Fruit fly (Drosophila melanogaster): ENCODE results near the gene CG14408.

CG14408 gene

dm6 chrX:14831713-14832561, at the start of gene CG14408:
TSS of gene CG14408 (minus strand) at chrX:14832033.
- TF ChIP-seq Dll (optimal IDR thresholded peaks at IDR 0.05) (no peak), usp (GFP tag; optimal IDR thresholded peaks at IDR 0.05) (no peak), EcR (GFP tag; optimal IDR thresholded peaks at IDR 0.05) (no peak), CG8478 (optimal IDR thresholded peaks at IDR 0.05) (no peak), pan (optimal IDR thresholded peaks at IDR 0.05) (no peak), psq (optimal IDR thresholded peaks at IDR 0.05) (no peak)

dm6 chrX:14878917-14879316, 47.1 kb upstream of the CG14408 start:
- no peak for TF ChIP-seq Dll (optimal IDR thresholded peaks at IDR 0.05)
- no peak for TF ChIP-seq pan (optimal IDR thresholded peaks at IDR 0.05)
- TF ChIP-seq EcR (GFP tag; optimal IDR thresholded peaks at IDR 0.05) = no peak
- TF ChIP-seq CG8478 (optimal IDR thresholded peaks at IDR 0.05) = no peak
- TF ChIP-seq psq (optimal IDR thresholded peaks at IDR 0.05) = no peak
- no peak for TF ChIP-seq usp (GFP tag; optimal IDR thresholded peaks at IDR 0.05)

dm6 chrX:14871028-14871427, 39.2 kb upstream of the CG14408 start, which contains the start of gene CG9518:
TSS of gene CG9518 (minus strand) at chrX:14871181.
- TF ChIP-seq CG8478 (optimal IDR thresholded peaks at IDR 0.05) (no peak), psq (optimal IDR thresholded peaks at IDR 0.05) (no peak), pan (optimal IDR thresholded peaks at IDR 0.05) (no peak), Dll (optimal IDR thresholded peaks at IDR 0.05) (no peak), usp (GFP tag; optimal IDR thresholded peaks at IDR 0.05) (no peak), EcR (GFP tag; optimal IDR thresholded peaks at IDR 0.05) (no peak)

DNA sequence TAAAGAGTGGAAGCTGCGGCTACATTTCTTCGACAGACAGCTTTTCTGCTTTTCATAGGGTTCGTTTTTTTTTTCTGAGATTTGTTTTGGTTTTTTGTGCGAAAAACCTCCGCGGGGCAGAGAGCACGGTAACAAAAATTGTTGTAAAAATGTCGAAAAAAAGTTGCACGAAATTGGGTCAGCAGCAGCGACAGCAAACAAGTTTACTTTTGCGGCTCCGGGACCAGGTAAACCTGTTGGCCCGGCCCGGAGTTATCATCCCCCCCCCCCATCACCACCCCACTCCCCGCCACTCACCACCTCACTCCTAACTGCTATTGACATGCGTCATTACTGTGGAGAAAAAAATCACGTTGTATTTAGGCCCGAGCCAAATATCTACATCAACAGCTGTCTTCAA, 36.6 kb upstream of the CG14408 start:
- no peak for TF ChIP-seq CG8478 (optimal IDR thresholded peaks at IDR 0.05)
- no peak for TF ChIP-seq usp (GFP tag; optimal IDR thresholded peaks at IDR 0.05)
- TF ChIP-seq Dll (optimal IDR thresholded peaks at IDR 0.05) = no peak

DNA sequence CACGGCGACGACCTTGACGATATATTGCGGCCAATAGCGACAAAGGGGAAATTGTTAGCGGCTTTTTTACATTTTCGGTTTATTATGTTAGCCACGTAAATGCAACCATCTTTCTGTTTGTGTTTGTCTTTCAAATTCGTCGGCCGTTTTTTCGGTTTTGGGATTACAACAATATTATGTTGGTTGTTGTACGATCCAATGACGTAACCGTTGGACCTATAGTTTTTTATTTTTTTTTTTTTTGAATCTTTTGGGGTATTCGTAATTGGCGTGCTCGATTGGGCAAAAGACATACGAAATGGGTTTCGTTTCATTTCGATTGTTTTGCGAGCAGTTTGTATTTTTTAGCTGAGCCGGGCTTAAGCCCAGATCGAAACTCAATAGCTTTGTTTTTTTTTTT, 35.1 kb upstream of the CG14408 start:
- no peak for TF ChIP-seq EcR (GFP tag; optimal IDR thresholded peaks at IDR 0.05)
- TF ChIP-seq pan (optimal IDR thresholded peaks at IDR 0.05) = no peak
- TF ChIP-seq usp (GFP tag; optimal IDR thresholded peaks at IDR 0.05) = no peak
- TF ChIP-seq Dll (optimal IDR thresholded peaks at IDR 0.05) = no peak
- TF ChIP-seq psq (optimal IDR thresholded peaks at IDR 0.05) = no peak
- no peak for TF ChIP-seq CG8478 (optimal IDR thresholded peaks at IDR 0.05)

dm6 chrX:14862494-14862893, 30.7 kb upstream of the CG14408 start:
- TF ChIP-seq usp (GFP tag; optimal IDR thresholded peaks at IDR 0.05) (no peak), CG8478 (optimal IDR thresholded peaks at IDR 0.05) (no peak), Dll (optimal IDR thresholded peaks at IDR 0.05) (no peak), EcR (GFP tag; optimal IDR thresholded peaks at IDR 0.05) (no peak), pan (optimal IDR thresholded peaks at IDR 0.05) (no peak), psq (optimal IDR thresholded peaks at IDR 0.05) (no peak)

dm6 chrX:14858951-14859350, 27.1 kb upstream of the CG14408 start, which contains the start of gene CG46399:
TSS of gene CG46399 (plus strand) at chrX:14859251.
- TF ChIP-seq usp (GFP tag; optimal IDR thresholded peaks at IDR 0.05) = no peak

- TF ChIP-seq Dll (optimal IDR thresholded peaks at IDR 0.05) (no peak), pan (optimal IDR thresholded peaks at IDR 0.05) (no peak), EcR (GFP tag; optimal IDR thresholded peaks at IDR 0.05) (no peak), usp (GFP tag; optimal IDR thresholded peaks at IDR 0.05) (no peak), psq (optimal IDR thresholded peaks at IDR 0.05) (no peak), CG8478 (optimal IDR thresholded peaks at IDR 0.05) (no peak)
Measured at dm6 chrX:14857883-14858282, 26.1 kb upstream of the CG14408 start.

dm6 chrX:14856261-14856660, 24.4 kb upstream of the CG14408 start, which contains the start of gene CG9519:
TSS of gene CG9519 (minus strand) at chrX:14856361.
- TF ChIP-seq CG8478 (optimal IDR thresholded peaks at IDR 0.05) (no peak), pan (optimal IDR thresholded peaks at IDR 0.05) (no peak), usp (GFP tag; optimal IDR thresholded peaks at IDR 0.05) (no peak), Dll (optimal IDR thresholded peaks at IDR 0.05) (no peak), EcR (GFP tag; optimal IDR thresholded peaks at IDR 0.05) (no peak), psq (optimal IDR thresholded peaks at IDR 0.05) (no peak)

DNA sequence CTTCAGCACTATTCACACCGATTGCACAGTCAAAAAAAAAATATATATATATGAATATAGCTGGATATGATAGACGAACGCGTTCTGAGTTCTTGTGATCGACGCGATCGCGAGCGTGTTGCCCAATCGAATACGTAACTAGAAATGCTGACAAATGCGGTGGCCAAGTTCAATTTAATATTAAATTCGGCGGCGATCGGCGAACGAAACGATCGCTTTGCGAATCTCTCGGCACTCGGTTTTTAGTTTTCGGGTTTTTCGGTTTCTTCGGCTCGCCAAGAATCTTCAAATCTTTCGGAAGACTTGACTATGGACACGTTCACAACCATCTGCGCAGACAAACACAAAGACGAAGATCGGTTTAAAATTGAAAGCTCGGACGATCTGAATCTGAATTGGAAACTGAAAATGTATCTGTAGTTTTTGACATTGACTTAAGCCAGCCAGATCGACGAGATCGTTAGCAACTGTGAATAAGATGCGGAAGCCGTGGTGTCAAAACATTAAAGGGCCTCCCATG, 21.4 kb upstream of the CG14408 start, which contains the start of gene CG9521:
Gene CG9521, minus strand, starts transcription at position 117 of the 520 bp plus-strand sequence.
- TF ChIP-seq CG8478 (optimal IDR thresholded peaks at IDR 0.05) = no peak
- no peak for TF ChIP-seq Dll (optimal IDR thresholded peaks at IDR 0.05)
- no peak for TF ChIP-seq usp (GFP tag; optimal IDR thresholded peaks at IDR 0.05)
- no peak for TF ChIP-seq pan (optimal IDR thresholded peaks at IDR 0.05)
- TF ChIP-seq psq (optimal IDR thresholded peaks at IDR 0.05) = no peak
- TF ChIP-seq EcR (GFP tag; optimal IDR thresholded peaks at IDR 0.05) = no peak

DNA sequence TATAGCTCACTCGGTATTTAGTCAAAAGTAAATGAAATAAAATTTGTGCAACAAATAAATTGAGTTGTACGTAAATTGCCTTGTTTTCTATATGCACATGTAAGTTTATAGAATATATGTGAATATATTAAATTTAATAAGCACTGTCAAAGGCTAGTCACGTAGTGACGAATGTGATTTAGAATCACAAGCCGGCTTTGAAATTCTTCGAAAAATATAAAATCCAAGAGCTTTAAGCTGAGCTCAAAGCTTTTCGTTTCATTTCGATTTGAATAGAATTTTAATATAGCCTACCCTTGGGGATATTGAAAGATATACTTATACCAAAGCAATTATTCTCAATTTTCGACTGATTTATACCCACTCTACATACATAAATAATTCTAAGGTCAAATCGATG, 18.2 kb upstream of the CG14408 start:
- no peak for TF ChIP-seq usp (GFP tag; optimal IDR thresholded peaks at IDR 0.05)

DNA sequence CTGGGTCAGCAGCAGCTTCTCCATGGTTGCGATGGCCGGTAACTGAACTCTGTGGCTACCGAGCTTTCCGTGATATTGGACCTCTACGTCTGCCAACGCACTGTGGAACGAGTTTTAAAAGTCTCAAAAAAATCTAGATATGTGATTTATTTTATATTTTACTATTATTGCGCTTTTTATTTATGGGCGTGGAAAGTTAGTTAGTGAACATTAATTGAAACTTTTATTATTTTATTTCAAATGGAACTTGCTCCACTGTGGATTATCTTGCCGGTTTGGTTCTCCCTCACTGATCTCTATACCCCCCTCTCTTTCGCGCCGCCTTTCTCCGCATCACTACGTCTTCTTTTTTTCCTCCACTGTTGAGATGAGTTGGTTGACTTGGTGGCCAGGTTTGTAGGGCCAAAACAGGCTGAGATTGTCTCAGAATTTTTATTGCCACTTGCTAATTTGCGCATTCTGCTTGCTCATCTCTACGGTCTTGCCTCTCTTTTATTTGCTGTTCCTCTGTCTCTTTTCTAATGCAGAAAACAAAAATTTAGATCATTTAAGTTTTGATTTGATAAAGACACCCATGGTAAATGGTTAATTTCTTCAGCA, 17.0 kb upstream of the CG14408 start, which contains the start of gene CG9522:
Gene CG9522, minus strand, starts transcription at position 54 of the 600 bp plus-strand sequence.
- TF ChIP-seq CG8478 (optimal IDR thresholded peaks at IDR 0.05) (no peak), EcR (GFP tag; optimal IDR thresholded peaks at IDR 0.05) (no peak), Dll (optimal IDR thresholded peaks at IDR 0.05) (no peak), usp (GFP tag; optimal IDR thresholded peaks at IDR 0.05) (no peak), pan (optimal IDR thresholded peaks at IDR 0.05) (no peak), psq (optimal IDR thresholded peaks at IDR 0.05) (no peak)

Data from whole organism.